Fruit fly (Drosophila melanogaster) whole organism, embryonic: Measurements from ENCODE around the gene egh.
A peak's percentile ranks its signal among the peaks of the same experiment; 100 is the strongest.

ENCODE experiments used
- Antp ChIP-seq: fragments of 200-800 bp; sonication (Bioruptor generic); optimal IDR thresholded peaks from 3 replicates; lab custom pipeline; 2016; ENCODE audit warnings: missing biosample characterization, missing genetic modification characterization
- Asciz ChIP-seq: fragments of 200-800 bp; sonication (Bioruptor generic); optimal IDR thresholded peaks from 2 replicates; lab custom pipeline; 2017; ENCODE audit warnings: missing biosample characterization, mild to moderate bottlenecking, missing genetic modification characterization, missing genetic modification reagents
- Atf-2 ChIP-seq: fragments of 200-800 bp; sonication (Bioruptor generic); optimal IDR thresholded peaks from 2 replicates; lab custom pipeline; 2016; ENCODE audit warnings: missing biosample characterization, missing genetic modification characterization
- CG10366 ChIP-seq: fragments of 200-800 bp; sonication (Bioruptor generic); IDR thresholded peaks from 2 replicates; pipeline ENCODE4 v1.3.6; 2022; ENCODE audit warnings: missing biosample characterization, missing genetic modification characterization
- CG11696 ChIP-seq: fragments of 200-800 bp; sonication (Bioruptor generic); IDR thresholded peaks from 2 replicates; pipeline ENCODE4 v1.3.6; 2022; ENCODE audit warnings: missing biosample characterization, missing genetic modification characterization
- CG13296 ChIP-seq: fragments of 200-800 bp; sonication (Bioruptor generic); optimal IDR thresholded peaks from 3 replicates; lab custom pipeline; 2018; ENCODE audit warnings: missing biosample characterization, mild to moderate bottlenecking, missing genetic modification characterization
- CG13775 ChIP-seq: fragments of 200-800 bp; sonication (Bioruptor generic); optimal IDR thresholded peaks from 3 replicates; lab custom pipeline; 2017; ENCODE audit warnings: missing biosample characterization, mild to moderate bottlenecking, missing genetic modification characterization
- CG14441 ChIP-seq: fragments of 200-800 bp; sonication (Bioruptor generic); IDR thresholded peaks from 2 replicates; pipeline ENCODE4 v1.3.6; 2022; ENCODE audit warnings: missing biosample characterization, missing genetic modification characterization
- CG15011 ChIP-seq: fragments of 200-800 bp; sonication (Bioruptor generic); optimal IDR thresholded peaks from 3 replicates; lab custom pipeline; 2018; ENCODE audit warnings: missing biosample characterization, mild to moderate bottlenecking, missing genetic modification characterization
- CG1603 ChIP-seq: fragments of 200-800 bp; sonication (Bioruptor generic); optimal IDR thresholded peaks from 2 replicates; lab custom pipeline; 2019; ENCODE audit warnings: missing biosample characterization, mild to moderate bottlenecking, missing genetic modification characterization, moderate library complexity
- CG17359 ChIP-seq: fragments of 200-800 bp; sonication (Bioruptor generic); optimal IDR thresholded peaks from 3 replicates; lab custom pipeline; 2018; ENCODE audit warnings: missing biosample characterization, mild to moderate bottlenecking, missing genetic modification characterization, moderate library complexity
- CG17829 ChIP-seq: fragments of 200-800 bp; optimal IDR thresholded peaks from 2 replicates; lab custom pipeline; 2019; ENCODE audit warnings: missing biosample characterization, mild to moderate bottlenecking, missing genetic modification characterization, moderate library complexity
- CG17912 ChIP-seq: fragments of 200-800 bp; sonication (Bioruptor generic); optimal IDR thresholded peaks from 2 replicates; lab custom pipeline; 2018; ENCODE audit warnings: missing biosample characterization, mild to moderate bottlenecking, missing genetic modification characterization
- CG31224 ChIP-seq: fragments of 200-800 bp; sonication (Bioruptor generic); IDR thresholded peaks from 2 replicates; pipeline ENCODE4 v1.3.6; 2022; ENCODE audit warnings: missing biosample characterization, missing genetic modification characterization
- CG3407 ChIP-seq: fragments of 200-800 bp; sonication (Bioruptor generic); optimal IDR thresholded peaks from 2 replicates; lab custom pipeline; 2018; ENCODE audit warnings: missing biosample characterization, mild to moderate bottlenecking, missing genetic modification characterization
- CG4424 ChIP-seq: fragments of 200-800 bp; sonication (Bioruptor generic); optimal IDR thresholded peaks from 3 replicates; lab custom pipeline; 2016; ENCODE audit warnings: missing biosample characterization, missing genetic modification characterization
- CG6654 ChIP-seq: fragments of 200-800 bp; sonication (Bioruptor generic); optimal IDR thresholded peaks from 2 replicates; lab custom pipeline; 2017; ENCODE audit warnings: missing biosample characterization, mild to moderate bottlenecking, missing genetic modification characterization
- CG7357 ChIP-seq: fragments of 200-800 bp; sonication (Bioruptor generic); IDR thresholded peaks from 3 replicates; pipeline ENCODE4 v1.3.6; 2022; ENCODE audit warnings: missing biosample characterization, missing genetic modification characterization
- CG7372 ChIP-seq: fragments of 200-800 bp; sonication (Bioruptor generic); IDR thresholded peaks from 2 replicates; pipeline ENCODE4 v1.3.6; 2022; ENCODE audit warnings: missing biosample characterization, missing genetic modification characterization
- CG7963 ChIP-seq: fragments of 200-800 bp; sonication (Bioruptor generic); IDR thresholded peaks from 3 replicates; pipeline ENCODE4 v1.3.6; 2022; ENCODE audit warnings: missing biosample characterization, missing genetic modification characterization; ENCODE audit not compliant: partially characterized antibody
- CG8281 ChIP-seq: fragments of 200-800 bp; sonication (Bioruptor generic); optimal IDR thresholded peaks from 2 replicates; lab custom pipeline; 2018; ENCODE audit warnings: missing biosample characterization, mild to moderate bottlenecking, missing genetic modification characterization, moderate library complexity
- CG8359 ChIP-seq: fragments of 200-800 bp; sonication (Bioruptor generic); optimal IDR thresholded peaks from 2 replicates; lab custom pipeline; 2017; ENCODE audit warnings: missing biosample characterization, mild to moderate bottlenecking, missing genetic modification characterization, borderline replicate concordance
- CG9797 ChIP-seq: fragments of 200-800 bp; sonication (Bioruptor generic); optimal IDR thresholded peaks from 3 replicates; lab custom pipeline; 2018; ENCODE audit warnings: missing biosample characterization, mild to moderate bottlenecking, missing genetic modification characterization
- Hsf ChIP-seq: fragments of 200-800 bp; sonication (Bioruptor generic); optimal IDR thresholded peaks from 3 replicates; lab custom pipeline; 2016; ENCODE audit warnings: missing biosample characterization, missing genetic modification characterization
- Kr ChIP-seq: fragments of 200-800 bp; sonication (Bioruptor generic); optimal IDR thresholded peaks from 2 replicates; lab custom pipeline; 2017; ENCODE audit warnings: missing biosample characterization, mild to moderate bottlenecking, missing genetic modification characterization
- Lim3 ChIP-seq: fragments of 200-800 bp; sonication (Bioruptor generic); IDR thresholded peaks from 2 replicates; pipeline ENCODE4 v1.3.6; 2022; ENCODE audit warnings: missing biosample characterization, missing genetic modification characterization
- Oaz ChIP-seq: fragments of 200-800 bp; sonication (Bioruptor generic); IDR thresholded peaks from 2 replicates; pipeline ENCODE4 v1.3.6; 2022; ENCODE audit warnings: missing biosample characterization, missing genetic modification characterization
- Oli ChIP-seq: fragments of 200-800 bp; sonication (Bioruptor generic); optimal IDR thresholded peaks from 2 replicates; lab custom pipeline; 2018; ENCODE audit warnings: missing biosample characterization, mild to moderate bottlenecking, missing genetic modification characterization, moderate library complexity
- Poxn ChIP-seq: fragments of 200-800 bp; sonication (Bioruptor generic); IDR thresholded peaks from 2 replicates; pipeline ENCODE4 v1.3.6; 2022; ENCODE audit warnings: missing biosample characterization, missing genetic modification characterization
- Scr ChIP-seq: fragments of 200-800 bp; sonication (Bioruptor generic); IDR thresholded peaks from 2 replicates; pipeline ENCODE4 v1.3.6; 2022; ENCODE audit warnings: missing biosample characterization, missing genetic modification characterization; ENCODE audit not compliant: partially characterized antibody
- Ssrp ChIP-seq: fragments of 200-800 bp; sonication (Bioruptor generic); optimal IDR thresholded peaks from 2 replicates; lab custom pipeline; 2018; ENCODE audit warnings: missing biosample characterization, mild to moderate bottlenecking, missing genetic modification characterization, moderate library complexity
- Xrp1 ChIP-seq: fragments of 200-800 bp; sonication (Bioruptor generic); IDR thresholded peaks from 2 replicates; pipeline ENCODE4 v1.3.6; 2022; ENCODE audit warnings: missing biosample characterization, missing genetic modification characterization
- aop ChIP-seq: fragments of 200-800 bp; sonication (Bioruptor generic); IDR thresholded peaks from 2 replicates; pipeline ENCODE4 v1.3.6; 2022; ENCODE audit warnings: missing biosample characterization, missing genetic modification characterization
- bowl ChIP-seq: fragments of 200-800 bp; sonication (Bioruptor generic); IDR thresholded peaks from 2 replicates; pipeline ENCODE4 v1.3.6; 2022; ENCODE audit warnings: missing biosample characterization, missing genetic modification characterization
- chif ChIP-seq, 2 experiments: fragments of 200-800 bp; sonication (Bioruptor generic); optimal IDR thresholded peaks; 3 replicates each; lab custom pipeline; 2016; ENCODE audit warnings: missing biosample characterization in 2 of 2, missing genetic modification characterization in 2 of 2
- crc ChIP-seq: fragments of 200-800 bp; sonication (Bioruptor generic); optimal IDR thresholded peaks from 2 replicates; lab custom pipeline; 2016; ENCODE audit warnings: missing biosample characterization, missing genetic modification characterization
- eyg ChIP-seq: fragments of 200-800 bp; sonication (Bioruptor generic); optimal IDR thresholded peaks from 3 replicates; lab custom pipeline; 2016; ENCODE audit warnings: missing biosample characterization, missing genetic modification characterization
- klu ChIP-seq: fragments of 200-800 bp; sonication (Bioruptor generic); IDR thresholded peaks from 2 replicates; pipeline ENCODE4 v1.3.6; 2022; ENCODE audit warnings: missing biosample characterization, missing genetic modification characterization
- lov ChIP-seq, 2 experiments: fragments of 200-800 bp in 1 of 2; fragments of >200 bp in 1 of 2; sonication (Bioruptor generic) in 1 of 2; IDR thresholded peaks in 1 of 2; optimal IDR thresholded peaks in 1 of 2; 2 replicates in 1 of 2; 3 replicates in 1 of 2; pipeline versions ENCODE4 v1.3.6 to Lab custom; 2017 to 2022; ENCODE audit warnings: missing biosample characterization in 1 of 2, missing genetic modification characterization in 1 of 2
- pan ChIP-seq, 4 experiments: fragments of >200 bp in 3 of 4; fragments of 200-800 bp in 1 of 4; sonication (Bioruptor generic) in 1 of 4; optimal IDR thresholded peaks in 3 of 4; IDR thresholded peaks in 1 of 4; 2 replicates each; pipeline versions ENCODE4 v1.3.6 to Lab custom; 2017 to 2022; ENCODE audit warnings: missing biosample characterization in 2 of 4, missing genetic modification characterization in 2 of 4, mixed read lengths in 1 of 4
- rib ChIP-seq: fragments of 200-800 bp; sonication (Bioruptor generic); IDR thresholded peaks from 2 replicates; pipeline ENCODE4 v1.3.6; 2022; ENCODE audit warnings: missing biosample characterization, missing genetic modification characterization
- salm ChIP-seq: fragments of 200-800 bp; sonication (Bioruptor generic); optimal IDR thresholded peaks from 2 replicates; lab custom pipeline; 2018; ENCODE audit warnings: missing biosample characterization, mild to moderate bottlenecking, missing genetic modification characterization
- scrt ChIP-seq: fragments of 200-800 bp; sonication (Bioruptor generic); optimal IDR thresholded peaks from 2 replicates; lab custom pipeline; 2018; ENCODE audit warnings: missing biosample characterization, mild to moderate bottlenecking, missing genetic modification characterization, moderate library complexity
- sim ChIP-seq: fragments of 200-800 bp; sonication (Bioruptor generic); IDR thresholded peaks from 2 replicates; pipeline ENCODE4 v1.3.6; 2022; ENCODE audit warnings: missing biosample characterization, missing genetic modification characterization
- sisA ChIP-seq: fragments of 200-800 bp; sonication (Bioruptor generic); IDR thresholded peaks from 2 replicates; pipeline ENCODE4 v1.3.6; 2022; ENCODE audit warnings: missing biosample characterization, missing genetic modification characterization
- so ChIP-seq: fragments of 200-800 bp; sonication (Bioruptor generic); IDR thresholded peaks from 3 replicates; pipeline ENCODE4 v1.3.6; 2022; ENCODE audit warnings: missing biosample characterization, missing genetic modification characterization
- sqz ChIP-seq: fragments of 200-800 bp; sonication (Bioruptor generic); optimal IDR thresholded peaks from 3 replicates; lab custom pipeline; 2018; ENCODE audit warnings: missing biosample characterization, mild to moderate bottlenecking, missing genetic modification characterization
- ssp ChIP-seq: fragments of 200-800 bp; sonication (Bioruptor generic); IDR thresholded peaks from 2 replicates; pipeline ENCODE4 v1.3.6; 2022; ENCODE audit warnings: missing biosample characterization, missing genetic modification characterization
- tna ChIP-seq: fragments of 200-800 bp; sonication (Bioruptor generic); IDR thresholded peaks from 2 replicates; pipeline ENCODE4 v1.3.6; 2022; ENCODE audit warnings: missing biosample characterization, missing genetic modification characterization; ENCODE audit not compliant: partially characterized antibody

egh gene

DNA sequence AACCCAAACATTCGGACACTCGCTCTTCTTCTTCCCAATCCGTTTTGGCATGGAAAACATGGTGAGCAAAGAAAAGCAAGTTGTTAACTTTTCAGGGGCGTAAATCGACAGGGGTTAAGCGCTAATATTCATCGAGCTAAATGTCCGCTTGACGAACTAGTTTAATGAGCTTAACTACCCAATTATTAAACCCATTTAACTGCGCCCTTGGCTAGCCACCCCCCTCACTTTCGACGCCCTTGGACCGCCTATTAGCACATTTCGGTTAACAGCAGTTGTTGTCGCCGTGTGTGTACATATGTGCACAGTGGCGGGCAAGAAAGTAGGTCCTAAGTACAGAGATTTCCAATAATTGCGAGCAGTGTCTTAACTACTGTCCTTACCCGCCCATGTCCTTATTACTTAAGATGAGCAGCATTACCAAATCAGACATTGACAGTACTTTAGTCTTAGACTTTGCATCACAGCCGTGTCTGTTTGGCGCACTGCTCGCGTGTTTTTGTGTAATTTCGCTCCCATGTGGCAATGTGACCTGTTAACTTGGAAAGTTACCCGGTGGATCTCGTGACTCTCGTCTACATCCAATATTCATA is 1.2 kb downstream of the egh start (continued):
- TF ChIP-seq CG17912 (no peak), sim (GFP tag; lab: Robert Waterston, UW) (peak; percentile 84), Oli (tag; lab: Kevin White, UChicago) (peak; percentile 86), crc (GFP tag; lab: Kevin White, UChicago) (peak; percentile 90), CG17829 (tag; lab: Kevin White, UChicago) (peak; percentile 83), Atf-2 (GFP tag; lab: Kevin White, UChicago) (peak; percentile 89), Scr (no peak), CG1603 (peak; percentile 93), CG9797 (GFP tag; lab: Kevin White, UChicago) (peak; percentile 0), CG6654 (GFP tag; lab: Kevin White, UChicago) (peak; percentile 72), bowl (GFP tag; lab: Robert Waterston, UW) (peak; percentile 74), Ssrp (tag; lab: Kevin White, UChicago) (peak; percentile 84), Poxn (GFP tag; lab: Robert Waterston, UW) (peak; percentile 89), Xrp1 (GFP tag; lab: Robert Waterston, UW) (peak; percentile 90), CG7372 (peak; percentile 90), CG10366 (GFP tag; lab: Robert Waterston, UW) (peak; percentile 94), rib (GFP tag; lab: Robert Waterston, UW) (peak; percentile 96), Lim3 (peak; percentile 71), CG8281 (peak; percentile 63), Antp (peak; percentile 97), tna (GFP tag; lab: Robert Waterston, UW) (no peak), lov (optimal IDR thresholded peaks at IDR 0.05; lab: Kevin White, UChicago) (no peak), lov (GFP tag; IDR thresholded peaks at IDR 0.05; lab: Robert Waterston, UW) (0 out of 3 replicates have a peak, but pooled peaks have one; percentile 58), CG8359 (GFP tag; lab: Kevin White, UChicago) (no peak), eyg (GFP tag; lab: Kevin White, UChicago) (peak; percentile 93), CG11696 (GFP tag; lab: Robert Waterston, UW) (peak; percentile 94), sisA (GFP tag; lab: Robert Waterston, UW) (peak; percentile 92), scrt (GFP tag; lab: Kevin White, UChicago) (peak; percentile 83), Oaz (GFP tag; lab: Robert Waterston, UW) (peak; percentile 75), CG15011 (GFP tag; lab: Kevin White, UChicago) (peak; percentile 82), sqz (GFP tag; lab: Kevin White, UChicago) (peak; percentile 28), CG13775 (GFP tag; lab: Kevin White, UChicago) (peak; percentile 88), Hsf (peak; percentile 95), CG14441 (GFP tag; lab: Robert Waterston, UW) (peak; percentile 94), CG4424 (GFP tag; lab: Kevin White, UChicago) (peak; percentile 86), CG7963 (GFP tag; lab: Robert Waterston, UW) (no peak), klu (peak; percentile 89), salm (tag; lab: Kevin White, UChicago) (peak; percentile 73), CG3407 (GFP tag; lab: Kevin White, UChicago) (peak; percentile 77), Kr (GFP tag; lab: Kevin White, UChicago) (no peak), CG17359 (tag; lab: Kevin White, UChicago) (peak; percentile 92), aop (no peak; the same call in 1 of the 2 replicates), ssp (peak; percentile 73), CG7357 (peak; percentile 86), Asciz (GFP tag; lab: Kevin White, UChicago) (peak; percentile 73), pan (optimal IDR thresholded peaks at IDR 0.05; lab: Kevin White, UChicago) (no peak), pan (GFP tag; optimal IDR thresholded peaks at IDR 0.05 in 1 of 2, IDR thresholded peaks at IDR 0.05 in 1 of 2) (peak in 1 of 2 experiments; percentile 94), so (peak; percentile 93), chif (GFP tag; optimal IDR thresholded peaks at IDR 0.05; lab: Kevin White, UChicago) (peak; percentile 85 to 93), CG13296 (peak; percentile 83), CG31224 (GFP tag; lab: Robert Waterston, UW) (peak; percentile 92)
